Worm (Caenorhabditis elegans) whole organism, L1 larva: ENCODE data around the gene clec-35.

Experiments
- ama-1 ChIP-seq: fragments of 150-350 bp; optimal IDR thresholded peaks from 2 replicates; lab custom pipeline; 2014
- blmp-1 ChIP-seq: fragments of 150-350 bp; optimal IDR thresholded peaks from 2 replicates; lab custom pipeline; 2014; ENCODE audit warnings: missing biosample characterization, missing genetic modification characterization
- nhr-12 ChIP-seq: sonication (generic microtip); optimal IDR thresholded peaks from 2 replicates; lab custom pipeline; 2017; ENCODE audit warnings: missing biosample characterization, missing genetic modification characterization
- nhr-237 ChIP-seq: fragments of 150-350 bp; optimal IDR thresholded peaks from 2 replicates; lab custom pipeline; 2014; ENCODE audit warnings: missing biosample characterization, missing genetic modification characterization
- nhr-76 ChIP-seq: sonication (generic microtip); optimal IDR thresholded peaks from 2 replicates; lab custom pipeline; 2017; ENCODE audit warnings: missing biosample characterization, missing genetic modification characterization
- xbp-1 ChIP-seq: sonication (generic microtip); optimal IDR thresholded peaks from 2 replicates; lab custom pipeline; 2016; ENCODE audit warnings: missing genetic modification characterization, missing compliant biosample characterization

DNA sequence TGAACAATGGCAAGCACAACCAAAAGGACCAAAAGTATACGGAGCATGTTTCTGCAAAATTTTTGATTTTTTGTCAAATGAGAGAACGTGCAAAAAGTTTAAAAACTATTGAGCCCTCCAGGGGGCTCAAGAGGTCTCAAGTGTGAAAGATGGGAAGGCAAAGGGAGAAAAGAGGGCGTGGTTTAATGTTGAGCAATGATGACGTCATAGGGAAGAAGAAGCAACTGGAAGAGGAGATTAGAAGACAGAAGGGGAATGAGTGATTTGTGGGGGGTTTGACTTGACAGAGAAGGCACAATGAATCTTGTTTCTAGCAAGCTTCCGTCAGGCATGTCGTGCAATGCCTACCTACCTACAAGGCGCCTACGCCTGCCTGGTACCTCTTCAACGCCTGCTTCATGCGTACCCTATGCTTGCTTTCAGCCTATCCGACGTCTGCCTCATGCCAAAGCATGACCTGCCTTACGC lies 32.6 kb downstream of the clec-35 start, which contains the start of gene T20B3.14:
- TF ChIP-seq ama-1 (lab: Kevin White, UChicago) (no peak), nhr-76 (tag; lab: Kevin White, UChicago) (no peak), nhr-12 (tag; lab: Kevin White, UChicago) (no peak), nhr-237 (tag; lab: Kevin White, UChicago) (no peak), blmp-1 (tag; lab: Kevin White, UChicago) (no peak), xbp-1 (tag; lab: Kevin White, UChicago) (no peak)
